Worm (Caenorhabditis elegans) whole organism, L1 larva: ENCODE data around the gene ugt-20.

Source experiments
- C16A3.4 ChIP-seq: fragments of 150-350 bp; optimal IDR thresholded peaks from 2 replicates; lab custom pipeline; 2014; ENCODE audit warnings: missing biosample characterization, missing genetic modification characterization
- C34B4.2 ChIP-seq: sonication (generic microtip); optimal IDR thresholded peaks from 2 replicates; lab custom pipeline; 2017; ENCODE audit warnings: mild to moderate bottlenecking, missing genetic modification characterization, missing compliant biosample characterization
- alr-1 ChIP-seq: fragments of 200-800 bp; sonication (Bioruptor generic); optimal IDR thresholded peaks from 2 replicates; lab custom pipeline; 2018; ENCODE audit warnings: borderline replicate concordance, mild to moderate bottlenecking, missing genetic modification characterization, missing compliant biosample characterization
- ama-1 ChIP-seq: fragments of 150-350 bp; optimal IDR thresholded peaks from 2 replicates; lab custom pipeline; 2014
- blmp-1 ChIP-seq: fragments of 150-350 bp; optimal IDR thresholded peaks from 2 replicates; lab custom pipeline; 2014; ENCODE audit warnings: missing biosample characterization, missing genetic modification characterization
- ceh-63 ChIP-seq: fragments of 200-800 bp; sonication (Bioruptor generic); optimal IDR thresholded peaks from 2 replicates; lab custom pipeline; 2018; ENCODE audit warnings: mild to moderate bottlenecking, missing genetic modification characterization, missing compliant biosample characterization
- ceh-88 ChIP-seq: fragments of 200-800 bp; sonication (Bioruptor generic); IDR thresholded peaks from 2 replicates; pipeline ENCODE4 v1.3.6; 2022; ENCODE audit warnings: missing genetic modification characterization, missing compliant biosample characterization
- ceh-90 ChIP-seq: sonication (generic microtip); optimal IDR thresholded peaks from 2 replicates; lab custom pipeline; 2016; ENCODE audit warnings: missing genetic modification characterization, missing compliant biosample characterization
- dpl-1 ChIP-seq, 3 experiments: fragments of 150-350 bp in 2 of 3; sonication (generic microtip) in 1 of 3; optimal IDR thresholded peaks; 2 replicates each; lab custom pipeline; 2014 to 2017; ENCODE audit warnings: missing biosample characterization in 3 of 3, missing genetic modification characterization in 3 of 3, missing genetic modification reagents in 3 of 3
- dsc-1 ChIP-seq: sonication (generic microtip); optimal IDR thresholded peaks from 2 replicates; lab custom pipeline; 2016; ENCODE audit warnings: mild to moderate bottlenecking, missing genetic modification characterization, missing compliant biosample characterization
- efl-1 ChIP-seq, 4 experiments: fragments of 150-350 bp; optimal IDR thresholded peaks in 3 of 4; peaks in 1 of 4; 1 replicate in 1 of 4; 2 replicates in 3 of 4; lab custom pipeline; 2014; ENCODE audit warnings: missing biosample characterization in 2 of 4, missing genetic modification characterization in 2 of 4, missing genetic modification reagents in 2 of 4
- elt-2 ChIP-seq: sonication (generic microtip); optimal IDR thresholded peaks from 2 replicates; lab custom pipeline; 2016; ENCODE audit warnings: missing genetic modification characterization, mild to moderate bottlenecking, inconsistent platforms, missing compliant biosample characterization, missing genetic modification reagents
- elt-3 ChIP-seq, 6 experiments: fragments of 150-350 bp in 1 of 6; sonication (generic microtip); optimal IDR thresholded peaks; 2 replicates each; lab custom pipeline; 2017 to 2018; ENCODE audit warnings: missing biosample characterization in 6 of 6, missing genetic modification characterization in 6 of 6, inconsistent platforms in 1 of 6
- fkh-10 ChIP-seq: sonication (generic microtip); optimal IDR thresholded peaks from 2 replicates; lab custom pipeline; 2017; ENCODE audit warnings: missing biosample characterization, missing genetic modification reagents, missing genetic modification characterization
- fkh-8 ChIP-seq: sonication (generic microtip); optimal IDR thresholded peaks from 2 replicates; lab custom pipeline; 2016; ENCODE audit warnings: mild to moderate bottlenecking, missing genetic modification characterization, missing compliant biosample characterization
- fos-1 ChIP-seq: fragments of 150-350 bp; optimal IDR thresholded peaks from 2 replicates; lab custom pipeline; 2014; ENCODE audit warnings: missing biosample characterization, missing genetic modification characterization
- hlh-17 ChIP-seq: fragments of 200-800 bp; sonication (Bioruptor generic); optimal IDR thresholded peaks from 2 replicates; lab custom pipeline; 2018; ENCODE audit warnings: missing genetic modification characterization, mild to moderate bottlenecking, missing compliant biosample characterization, moderate library complexity, borderline replicate concordance
- hpl-2 ChIP-seq: fragments of 150-350 bp; optimal IDR thresholded peaks from 2 replicates; lab custom pipeline; 2014; ENCODE audit warnings: missing biosample characterization, missing genetic modification reagents, missing genetic modification characterization
- isw-1 ChIP-seq: fragments of 200-800 bp; sonication (Bioruptor generic); IDR thresholded peaks from 2 replicates; pipeline ENCODE4 v1.3.6; 2022; ENCODE audit warnings: missing genetic modification characterization, missing compliant biosample characterization
- lin-13 ChIP-seq: fragments of 150-350 bp; optimal IDR thresholded peaks from 2 replicates; lab custom pipeline; 2014; ENCODE audit warnings: missing biosample characterization, missing genetic modification reagents, missing genetic modification characterization
- lin-35 ChIP-seq, 2 experiments: fragments of 150-350 bp; optimal IDR thresholded peaks; 2 replicates each; lab custom pipeline; 2014; ENCODE audit warnings: missing biosample characterization in 2 of 2, missing genetic modification characterization in 2 of 2, missing genetic modification reagents in 2 of 2
- lin-39 ChIP-seq: fragments of 150-350 bp; optimal IDR thresholded peaks from 2 replicates; lab custom pipeline; 2014; ENCODE audit warnings: missing biosample characterization, missing genetic modification reagents, missing genetic modification characterization
- lir-3 ChIP-seq: sonication (generic microtip); optimal IDR thresholded peaks from 2 replicates; lab custom pipeline; 2016; ENCODE audit warnings: mild to moderate bottlenecking, missing genetic modification characterization, moderate library complexity, missing compliant biosample characterization; ENCODE audit not compliant: poor library complexity
- lsy-2 ChIP-seq, 2 experiments: fragments of 150-350 bp; optimal IDR thresholded peaks; 2 replicates each; lab custom pipeline; 2014; ENCODE audit warnings: missing biosample characterization in 2 of 2, missing genetic modification characterization in 2 of 2
- mab-9 ChIP-seq: fragments of 200-800 bp; sonication (Bioruptor generic); IDR thresholded peaks from 2 replicates; pipeline ENCODE4 v1.3.6; 2022; ENCODE audit warnings: missing genetic modification reagents, missing genetic modification characterization, missing compliant biosample characterization
- mdl-1 ChIP-seq, 2 experiments: fragments of 150-350 bp; optimal IDR thresholded peaks; 2 replicates each; lab custom pipeline; 2014 to 2017; ENCODE audit warnings: missing biosample characterization in 2 of 2, missing genetic modification characterization in 2 of 2, inconsistent platforms in 1 of 2
- nhr-19 ChIP-seq: fragments of 200-800 bp; sonication (Bioruptor generic); conservative IDR thresholded peaks from 2 replicates; pipeline ENCODE4 v1.3.6; 2022; ENCODE audit warnings: missing genetic modification characterization, missing compliant biosample characterization
- nhr-20 ChIP-seq: sonication (generic microtip); optimal IDR thresholded peaks from 2 replicates; lab custom pipeline; 2016; ENCODE audit warnings: mild to moderate bottlenecking, missing genetic modification characterization, missing compliant biosample characterization
- nhr-237 ChIP-seq: fragments of 150-350 bp; optimal IDR thresholded peaks from 2 replicates; lab custom pipeline; 2014; ENCODE audit warnings: missing biosample characterization, missing genetic modification characterization
- nhr-28 ChIP-seq: fragments of 150-350 bp; optimal IDR thresholded peaks from 2 replicates; lab custom pipeline; 2014; ENCODE audit warnings: missing biosample characterization, missing genetic modification characterization
- nhr-47 ChIP-seq: sonication (generic microtip); optimal IDR thresholded peaks from 2 replicates; lab custom pipeline; 2016; ENCODE audit warnings: mild to moderate bottlenecking, missing genetic modification characterization, moderate library complexity, missing compliant biosample characterization
- nhr-76 ChIP-seq: sonication (generic microtip); optimal IDR thresholded peaks from 2 replicates; lab custom pipeline; 2017; ENCODE audit warnings: missing biosample characterization, missing genetic modification characterization
- nhr-77 ChIP-seq: fragments of 150-350 bp; optimal IDR thresholded peaks from 2 replicates; lab custom pipeline; 2014; ENCODE audit warnings: missing biosample characterization, missing genetic modification characterization
- nhr-84 ChIP-seq: sonication (generic microtip); optimal IDR thresholded peaks from 2 replicates; lab custom pipeline; 2017; ENCODE audit warnings: missing biosample characterization, missing genetic modification characterization
- nhr-85 ChIP-seq: sonication (generic microtip); peaks from one replicate; lab custom pipeline; 2016; ENCODE audit warnings: missing genetic modification characterization, inconsistent platforms, missing compliant biosample characterization
- pag-3 ChIP-seq: sonication (generic microtip); optimal IDR thresholded peaks from 2 replicates; lab custom pipeline; 2017; ENCODE audit warnings: missing genetic modification characterization, mild to moderate bottlenecking, missing compliant biosample characterization, antibody characterized with exemption, borderline replicate concordance; ENCODE audit not compliant: insufficient read depth
- skn-1 ChIP-seq: fragments of 150-350 bp; optimal IDR thresholded peaks from 2 replicates; lab custom pipeline; 2014; ENCODE audit warnings: missing biosample characterization, missing genetic modification characterization
- snu-23 ChIP-seq: sonication (generic microtip); optimal IDR thresholded peaks from 2 replicates; lab custom pipeline; 2016; ENCODE audit warnings: missing genetic modification characterization, missing compliant biosample characterization
- swsn-7 ChIP-seq: sonication (generic microtip); optimal IDR thresholded peaks from 2 replicates; lab custom pipeline; 2016; ENCODE audit warnings: missing genetic modification characterization, missing compliant biosample characterization
- tbx-2 ChIP-seq: sonication (generic microtip); optimal IDR thresholded peaks from 2 replicates; lab custom pipeline; 2016; ENCODE audit warnings: missing genetic modification characterization, missing compliant biosample characterization
- tlp-1 ChIP-seq: fragments of 150-350 bp; optimal IDR thresholded peaks from 2 replicates; lab custom pipeline; 2014; ENCODE audit warnings: missing biosample characterization, missing genetic modification characterization
- unc-130 ChIP-seq: fragments of 150-350 bp; optimal IDR thresholded peaks from 2 replicates; lab custom pipeline; 2017; ENCODE audit warnings: missing biosample characterization, missing genetic modification characterization, inconsistent platforms
- unc-30 ChIP-seq: sonication (generic microtip); optimal IDR thresholded peaks from 2 replicates; lab custom pipeline; 2017; ENCODE audit warnings: missing biosample characterization, missing genetic modification characterization
- unc-98 ChIP-seq: fragments of 200-800 bp; sonication (Bioruptor generic); IDR thresholded peaks from 2 replicates; pipeline ENCODE4 v1.3.6; 2022; ENCODE audit warnings: missing genetic modification characterization, missing compliant biosample characterization
- xbp-1 ChIP-seq: sonication (generic microtip); optimal IDR thresholded peaks from 2 replicates; lab custom pipeline; 2016; ENCODE audit warnings: missing genetic modification characterization, missing compliant biosample characterization
- zag-1 ChIP-seq: fragments of 150-350 bp; optimal IDR thresholded peaks from 2 replicates; lab custom pipeline; 2014; ENCODE audit warnings: missing biosample characterization, missing genetic modification characterization
- ztf-11 ChIP-seq, 2 experiments: sonication (generic microtip); optimal IDR thresholded peaks; 2 replicates each; lab custom pipeline; 2016 to 2017; ENCODE audit warnings: missing genetic modification characterization in 2 of 2, missing biosample characterization in 1 of 2, missing compliant biosample characterization in 1 of 2

Gene ugt-20

DNA sequence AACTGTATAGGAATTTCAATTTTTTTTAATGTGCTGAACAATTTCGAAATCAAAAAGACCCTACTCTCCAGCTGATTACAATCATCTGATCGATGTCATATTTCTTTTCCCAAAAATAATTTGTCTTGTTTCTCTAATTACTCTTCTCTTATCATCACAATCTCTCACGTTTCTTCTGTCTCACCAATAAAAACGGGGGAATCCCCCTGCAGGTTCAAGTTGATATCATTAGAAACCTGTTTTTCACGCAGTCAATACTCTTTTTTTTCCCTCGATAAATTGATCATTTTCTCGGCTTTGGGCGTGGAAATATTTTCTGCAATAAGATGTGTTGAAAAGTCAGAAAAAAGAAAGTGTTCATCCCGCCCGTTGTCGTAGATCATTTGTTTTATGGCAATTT lies 16.4 kb upstream of the ugt-20 start (continued):
- TF ChIP-seq alr-1 (tag; lab: Kevin White, UChicago) (no peak), snu-23 (GFP tag; lab: Kevin White, UChicago) (peak; percentile 60), zag-1 (no peak), mdl-1 (tag; optimal IDR thresholded peaks at IDR 0.05; lab: Kevin White, UChicago) (peak in 1 of 2 experiments; percentile 56), unc-30 (tag; lab: Kevin White, UChicago) (no peak), xbp-1 (tag; lab: Kevin White, UChicago) (no peak), C34B4.2 (tag; lab: Kevin White, UChicago) (no peak), ceh-88 (GFP tag; lab: Robert Waterston, UW) (no peak), hpl-2 (no peak), fkh-8 (tag; lab: Kevin White, UChicago) (no peak), nhr-19 (GFP tag; lab: Robert Waterston, UW) (peak; percentile 58), ceh-63 (GFP tag; lab: Kevin White, UChicago) (no peak), nhr-237 (tag; lab: Kevin White, UChicago) (no peak), dsc-1 (no peak), lsy-2 (tag; optimal IDR thresholded peaks at IDR 0.05; lab: Kevin White, UChicago) (peak; percentile 19 to 72), C16A3.4 (tag; lab: Kevin White, UChicago) (peak; percentile 24), nhr-28 (tag; lab: Kevin White, UChicago) (no peak), unc-130 (tag; lab: Kevin White, UChicago) (peak; percentile 41), lin-39 (tag; lab: Kevin White, UChicago) (no peak), efl-1 (optimal IDR thresholded peaks at IDR 0.05; lab: Kevin White, UChicago) (peak; percentile 7 to 19), efl-1 (GFP tag; optimal IDR thresholded peaks at IDR 0.05 in 1 of 2; lab: Kevin White, UChicago) (peak in 1 of 2 experiments; percentile 45), nhr-76 (no peak), lir-3 (no peak), isw-1 (no peak), fkh-10 (GFP tag; lab: Kevin White, UChicago) (no peak), elt-3 (tag; optimal IDR thresholded peaks at IDR 0.05; lab: Kevin White, UChicago) (peak; percentile 52 to 95 (median 86)), nhr-20 (tag; lab: Kevin White, UChicago) (peak; percentile 87), lin-13 (GFP tag; lab: Kevin White, UChicago) (no peak), nhr-47 (peak; percentile 43), ceh-90 (tag; lab: Kevin White, UChicago) (no peak), unc-98 (GFP tag; lab: Robert Waterston, UW) (no peak)

DNA sequence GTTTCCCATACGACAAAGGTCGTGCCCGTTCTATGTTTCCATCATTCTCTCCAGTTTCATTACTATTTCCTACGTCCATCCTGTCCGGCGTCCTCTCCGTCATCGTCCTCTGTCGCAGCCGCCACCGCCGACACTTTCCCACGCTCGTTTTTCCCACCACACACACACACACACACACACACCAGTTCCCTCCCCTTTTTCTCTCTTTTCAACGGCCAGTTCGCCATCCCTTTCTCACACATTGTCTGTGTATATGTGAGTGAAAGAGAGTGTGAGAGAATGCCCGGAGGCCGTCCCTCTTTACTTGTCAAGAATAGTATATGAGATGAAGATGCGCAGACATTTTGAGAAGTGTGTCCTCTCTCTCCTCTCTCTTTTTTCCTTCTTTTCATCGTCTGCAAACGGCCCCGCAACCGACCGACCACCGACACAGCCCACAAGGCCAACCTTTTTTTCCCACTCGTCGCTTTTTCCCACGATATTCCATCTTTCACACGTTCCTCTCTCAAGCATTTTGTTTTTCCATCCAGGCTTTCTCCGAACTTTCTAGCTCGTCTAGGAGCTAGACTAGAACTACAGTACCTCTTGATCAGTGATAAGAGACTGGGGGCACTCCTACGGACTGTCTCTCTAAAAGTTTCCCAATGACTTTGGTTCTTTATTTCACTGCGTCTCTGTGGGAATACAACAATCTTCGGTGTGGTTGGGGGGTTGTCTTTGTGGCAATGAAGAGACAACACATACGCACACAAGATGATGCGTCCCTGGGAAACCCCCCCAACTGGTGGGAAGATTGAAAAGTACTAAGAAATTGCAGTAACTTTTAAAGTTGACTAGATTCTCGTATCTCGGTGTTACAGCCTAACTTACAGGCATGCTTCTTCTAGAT lies 13.9 kb upstream of the ugt-20 start:
- TF ChIP-seq lin-13 (GFP tag; lab: Kevin White, UChicago), result peak; percentile 47
- peak; percentile 92 for TF ChIP-seq snu-23 (GFP tag; lab: Kevin White, UChicago)
- TF ChIP-seq nhr-77 (tag; lab: Kevin White, UChicago), result peak; percentile 56
- TF ChIP-seq blmp-1, result peak; percentile 95
- peak; percentile 22 to 54 (median 42) for TF ChIP-seq elt-3 (tag; optimal IDR thresholded peaks at IDR 0.05; lab: Kevin White, UChicago)
- no peak for TF ChIP-seq lin-39 (tag; lab: Kevin White, UChicago)
- TF ChIP-seq nhr-85, result peak; percentile 96
- peak; percentile 15 for TF ChIP-seq elt-2 (tag; lab: Kevin White, UChicago)
- peak; percentile 91 for TF ChIP-seq nhr-20 (tag; lab: Kevin White, UChicago)
- TF ChIP-seq tbx-2 (tag; lab: Kevin White, UChicago), result peak; percentile 85
- no peak for TF ChIP-seq tlp-1 (tag; lab: Kevin White, UChicago)
- no peak for TF ChIP-seq hlh-17 (GFP tag; lab: Kevin White, UChicago)
- peak; percentile 71 for TF ChIP-seq skn-1 (tag; lab: Kevin White, UChicago)
- peak; percentile 62 for TF ChIP-seq nhr-237 (tag; lab: Kevin White, UChicago)
- TF ChIP-seq lin-35 (GFP tag; optimal IDR thresholded peaks at IDR 0.05; lab: Kevin White, UChicago), result peak; percentile 59 to 68
- peak in 1 of 2 experiments; percentile 40 for TF ChIP-seq ztf-11 (tag; optimal IDR thresholded peaks at IDR 0.05; lab: Kevin White, UChicago)
- TF ChIP-seq lsy-2 (tag; optimal IDR thresholded peaks at IDR 0.05; lab: Kevin White, UChicago), result peak; percentile 65 to 75
- TF ChIP-seq pag-3, result no peak
- peak; percentile 75 for TF ChIP-seq xbp-1 (tag; lab: Kevin White, UChicago)
- peak; percentile 51 for TF ChIP-seq dsc-1
- no peak for TF ChIP-seq nhr-84 (tag; lab: Kevin White, UChicago)
- TF ChIP-seq mab-9 (GFP tag; lab: Robert Waterston, UW), result 0 out of 2 replicates have a peak, but pooled peaks have one; percentile 7
- peak; percentile 46 to 55 (median 52) for TF ChIP-seq dpl-1 (GFP tag; optimal IDR thresholded peaks at IDR 0.05; lab: Kevin White, UChicago)
- TF ChIP-seq fkh-10 (GFP tag; lab: Kevin White, UChicago), result peak; percentile 63
- no peak for TF ChIP-seq ama-1 (lab: Kevin White, UChicago)
- peak; percentile 84 for TF ChIP-seq swsn-7 (tag; lab: Kevin White, UChicago)
- TF ChIP-seq fos-1 (tag; lab: Kevin White, UChicago), result no peak
- peak; percentile 47 for TF ChIP-seq isw-1
- peak in 1 of 2 experiments; percentile 81 for TF ChIP-seq mdl-1 (tag; optimal IDR thresholded peaks at IDR 0.05; lab: Kevin White, UChicago)
